Fruit fly (Drosophila melanogaster) whole organism, embryonic: Measurements from ENCODE around the gene Shawn.

Experiments
- Aef1 ChIP-seq: fragments of 200-800 bp; sonication (Bioruptor generic); IDR thresholded peaks from 3 replicates; pipeline ENCODE4 v1.3.6; 2022; ENCODE audit warnings: missing biosample characterization, missing genetic modification characterization
- Antp ChIP-seq: fragments of 200-800 bp; sonication (Bioruptor generic); optimal IDR thresholded peaks from 3 replicates; lab custom pipeline; 2016; ENCODE audit warnings: missing biosample characterization, missing genetic modification characterization
- Atf-2 ChIP-seq: fragments of 200-800 bp; sonication (Bioruptor generic); optimal IDR thresholded peaks from 2 replicates; lab custom pipeline; 2016; ENCODE audit warnings: missing biosample characterization, missing genetic modification characterization
- CG1024 ChIP-seq: fragments of 200-800 bp; sonication (Bioruptor generic); IDR thresholded peaks from 2 replicates; pipeline ENCODE4 v1.3.6; 2022; ENCODE audit warnings: missing biosample characterization, missing genetic modification characterization
- CG10543 ChIP-seq: fragments of 200-800 bp; sonication (Bioruptor generic); optimal IDR thresholded peaks from 3 replicates; lab custom pipeline; 2017; ENCODE audit warnings: missing biosample characterization, mild to moderate bottlenecking, missing genetic modification characterization, moderate library complexity
- CG11085 ChIP-seq: fragments of 200-800 bp; sonication (Bioruptor generic); IDR thresholded peaks from 2 replicates; pipeline ENCODE4 v1.3.6; 2022; ENCODE audit warnings: missing biosample characterization, missing genetic modification characterization
- CG11093 ChIP-seq: fragments of 200-800 bp; sonication (Bioruptor generic); IDR thresholded peaks from 3 replicates; pipeline ENCODE4 v1.3.6; 2022; ENCODE audit warnings: missing biosample characterization, missing genetic modification characterization
- CG11695 ChIP-seq: fragments of 200-800 bp; sonication (Bioruptor generic); IDR thresholded peaks from 3 replicates; pipeline ENCODE4 v1.3.6; 2022; ENCODE audit warnings: missing biosample characterization, missing genetic modification characterization
- CG1233 ChIP-seq: fragments of 200-800 bp; sonication (Bioruptor generic); optimal IDR thresholded peaks from 4 replicates; lab custom pipeline; 2018; ENCODE audit warnings: missing biosample characterization, mild to moderate bottlenecking, missing genetic modification characterization
- CG12942 ChIP-seq: fragments of 200-800 bp; sonication (Bioruptor generic); optimal IDR thresholded peaks from 3 replicates; lab custom pipeline; 2016; ENCODE audit warnings: missing biosample characterization, missing genetic modification characterization
- CG13775 ChIP-seq: fragments of 200-800 bp; sonication (Bioruptor generic); optimal IDR thresholded peaks from 3 replicates; lab custom pipeline; 2017; ENCODE audit warnings: missing biosample characterization, mild to moderate bottlenecking, missing genetic modification characterization
- CG15269 ChIP-seq: fragments of 200-800 bp; sonication (Bioruptor generic); optimal IDR thresholded peaks from 2 replicates; lab custom pipeline; 2018; ENCODE audit warnings: missing biosample characterization, mild to moderate bottlenecking, missing genetic modification characterization, moderate library complexity
- CG1647 ChIP-seq: fragments of 200-800 bp; sonication (Bioruptor generic); optimal IDR thresholded peaks from 3 replicates; lab custom pipeline; 2016; ENCODE audit warnings: missing biosample characterization, missing genetic modification characterization
- CG18011 ChIP-seq: fragments of 200-800 bp; sonication (Bioruptor generic); optimal IDR thresholded peaks from 2 replicates; lab custom pipeline; 2017; ENCODE audit warnings: missing biosample characterization, missing genetic modification characterization, mild to moderate bottlenecking, moderate library complexity, missing genotype
- CG2116 ChIP-seq: fragments of 200-800 bp; sonication (Bioruptor generic); optimal IDR thresholded peaks from 3 replicates; lab custom pipeline; 2018; ENCODE audit warnings: missing biosample characterization, mild to moderate bottlenecking, missing genetic modification characterization
- CG2678 ChIP-seq: fragments of 200-800 bp; sonication (Bioruptor generic); optimal IDR thresholded peaks from 3 replicates; lab custom pipeline; 2019; ENCODE audit warnings: missing biosample characterization, mild to moderate bottlenecking, missing genetic modification characterization, moderate library complexity
- CG32767 ChIP-seq: fragments of 200-800 bp; sonication (Bioruptor generic); IDR thresholded peaks from 2 replicates; pipeline ENCODE4 v1.3.6; 2022; ENCODE audit warnings: missing biosample characterization, missing genetic modification characterization
- CG33557 ChIP-seq: fragments of 200-800 bp; sonication (Bioruptor generic); optimal IDR thresholded peaks from 2 replicates; lab custom pipeline; 2019; ENCODE audit warnings: missing biosample characterization, mild to moderate bottlenecking, missing genetic modification characterization, moderate library complexity
- CG5180 ChIP-seq: fragments of 200-800 bp; sonication (Bioruptor generic); optimal IDR thresholded peaks from 3 replicates; lab custom pipeline; 2017; ENCODE audit warnings: missing biosample characterization, missing genetic modification characterization, mild to moderate bottlenecking, moderate library complexity, missing genetic modification reagents
- CG7372 ChIP-seq: fragments of 200-800 bp; sonication (Bioruptor generic); IDR thresholded peaks from 2 replicates; pipeline ENCODE4 v1.3.6; 2022; ENCODE audit warnings: missing biosample characterization, missing genetic modification characterization
- CG7745 ChIP-seq: fragments of 200-800 bp; sonication (Bioruptor generic); optimal IDR thresholded peaks from 2 replicates; lab custom pipeline; 2018; ENCODE audit warnings: missing biosample characterization, mild to moderate bottlenecking, missing genetic modification characterization, moderate library complexity
- Camta ChIP-seq: fragments of 200-800 bp; sonication (Bioruptor generic); optimal IDR thresholded peaks from 2 replicates; lab custom pipeline; 2016; ENCODE audit warnings: missing biosample characterization, missing genetic modification characterization
- Ets65A ChIP-seq: fragments of 200-800 bp; sonication (Bioruptor generic); peaks from one replicate; lab custom pipeline; 2016; ENCODE audit warnings: missing biosample characterization, missing genetic modification characterization
- H15 ChIP-seq: fragments of 200-800 bp; sonication (Bioruptor generic); IDR thresholded peaks from 3 replicates; pipeline ENCODE4 v1.3.6; 2022; ENCODE audit warnings: missing biosample characterization, missing genetic modification characterization
- NC2β ChIP-seq: fragments of 200-800 bp; sonication (Bioruptor generic); optimal IDR thresholded peaks from 2 replicates; lab custom pipeline; 2016; ENCODE audit warnings: missing biosample characterization, missing genetic modification characterization
- Ptx1 ChIP-seq: fragments of 200-800 bp; sonication (Bioruptor generic); IDR thresholded peaks from 2 replicates; pipeline ENCODE4 v1.3.6; 2022; ENCODE audit warnings: missing biosample characterization, missing genetic modification characterization
- Side ChIP-seq: fragments of 200-800 bp; sonication (Bioruptor generic); optimal IDR thresholded peaks from 2 replicates; lab custom pipeline; 2016; ENCODE audit warnings: missing biosample characterization, missing genetic modification characterization
- Sin3A ChIP-seq: fragments of >200 bp; optimal IDR thresholded peaks from 2 replicates; lab custom pipeline; 2018
- Trl ChIP-seq, 3 experiments: fragments of >200 bp in 2 of 3; fragments of 200-800 bp in 1 of 3; sonication (Bioruptor generic) in 1 of 3; optimal IDR thresholded peaks; 2 replicates in 1 of 3; 3 replicates in 2 of 3; lab custom pipeline; 2016 to 2017; ENCODE audit warnings: missing biosample characterization in 1 of 3, missing genetic modification characterization in 1 of 3
- ara ChIP-seq: fragments of 200-800 bp; sonication (Bioruptor generic); IDR thresholded peaks from 2 replicates; pipeline ENCODE4 v1.3.6; 2022; ENCODE audit warnings: missing biosample characterization, missing genetic modification characterization
- ato ChIP-seq: fragments of 200-800 bp; sonication (Bioruptor generic); IDR thresholded peaks from 2 replicates; pipeline ENCODE4 v1.3.6; 2022; ENCODE audit warnings: missing biosample characterization, missing genetic modification characterization; ENCODE audit not compliant: partially characterized antibody
- cg ChIP-seq: fragments of 200-800 bp; sonication (Bioruptor generic); optimal IDR thresholded peaks from 3 replicates; lab custom pipeline; 2019; ENCODE audit warnings: missing biosample characterization, mild to moderate bottlenecking, missing genetic modification characterization, moderate library complexity
- chif ChIP-seq, 2 experiments: fragments of 200-800 bp; sonication (Bioruptor generic); optimal IDR thresholded peaks; 3 replicates each; lab custom pipeline; 2016; ENCODE audit warnings: missing biosample characterization in 2 of 2, missing genetic modification characterization in 2 of 2
- eyg ChIP-seq: fragments of 200-800 bp; sonication (Bioruptor generic); optimal IDR thresholded peaks from 3 replicates; lab custom pipeline; 2016; ENCODE audit warnings: missing biosample characterization, missing genetic modification characterization
- gro ChIP-seq: fragments of 200-800 bp; sonication (Bioruptor generic); optimal IDR thresholded peaks from 2 replicates; lab custom pipeline; 2016; ENCODE audit warnings: missing biosample characterization, missing genetic modification characterization
- ind ChIP-seq: fragments of 200-800 bp; sonication (Bioruptor generic); optimal IDR thresholded peaks from 3 replicates; lab custom pipeline; 2016; ENCODE audit warnings: missing biosample characterization, missing genetic modification characterization
- luna ChIP-seq: fragments of 200-800 bp; sonication (Bioruptor generic); optimal IDR thresholded peaks from 2 replicates; lab custom pipeline; 2016; ENCODE audit warnings: missing biosample characterization, missing genetic modification characterization
- mld ChIP-seq: fragments of 200-800 bp; sonication (Bioruptor generic); IDR thresholded peaks from 3 replicates; pipeline ENCODE4 v1.3.6; 2022; ENCODE audit warnings: missing biosample characterization, missing genetic modification characterization; ENCODE audit not compliant: partially characterized antibody
- otp ChIP-seq: fragments of 200-800 bp; sonication (Bioruptor generic); IDR thresholded peaks from 3 replicates; pipeline ENCODE4, ENCODE4 v1.3.6; 2022; ENCODE audit warnings: missing biosample characterization, missing genetic modification characterization
- prd ChIP-seq, 3 experiments: fragments of >200 bp in 2 of 3; fragments of 200-800 bp in 1 of 3; sonication (Bioruptor generic) in 1 of 3; optimal IDR thresholded peaks in 2 of 3; IDR thresholded peaks in 1 of 3; 2 replicates in 2 of 3; 3 replicates in 1 of 3; pipeline versions ENCODE4 v1.3.6 to Lab custom; 2017 to 2022; ENCODE audit warnings: missing biosample characterization in 1 of 3, missing genetic modification characterization in 1 of 3
- ranshi ChIP-seq: fragments of 200-800 bp; sonication (Bioruptor generic); IDR thresholded peaks from 2 replicates; pipeline ENCODE4 v1.3.6; 2022; ENCODE audit warnings: missing biosample characterization, missing genetic modification characterization
- rib ChIP-seq: fragments of 200-800 bp; sonication (Bioruptor generic); IDR thresholded peaks from 2 replicates; pipeline ENCODE4 v1.3.6; 2022; ENCODE audit warnings: missing biosample characterization, missing genetic modification characterization
- schlank ChIP-seq: fragments of 200-800 bp; sonication (Bioruptor generic); optimal IDR thresholded peaks from 2 replicates; lab custom pipeline; 2018; ENCODE audit warnings: missing biosample characterization, mild to moderate bottlenecking, missing genetic modification characterization
- scrt ChIP-seq: fragments of 200-800 bp; sonication (Bioruptor generic); optimal IDR thresholded peaks from 2 replicates; lab custom pipeline; 2018; ENCODE audit warnings: missing biosample characterization, mild to moderate bottlenecking, missing genetic modification characterization, moderate library complexity
- sens ChIP-seq: fragments of 200-800 bp; sonication (Bioruptor generic); peaks from one replicate; lab custom pipeline; 2016; ENCODE audit warnings: missing biosample characterization, missing genetic modification characterization
- sna ChIP-seq: fragments of 200-800 bp; sonication (Bioruptor generic); IDR thresholded peaks from 2 replicates; pipeline ENCODE4 v1.3.6; 2022; ENCODE audit warnings: missing biosample characterization, missing genetic modification characterization; ENCODE audit not compliant: partially characterized antibody
- tin ChIP-seq: fragments of 200-800 bp; sonication (Bioruptor generic); optimal IDR thresholded peaks from 3 replicates; lab custom pipeline; 2016; ENCODE audit warnings: missing biosample characterization, missing genetic modification characterization
- yki ChIP-seq: fragments of >200 bp; optimal IDR thresholded peaks from 3 replicates; lab custom pipeline; 2018
- zen ChIP-seq: fragments of 200-800 bp; sonication (Bioruptor generic); optimal IDR thresholded peaks from 3 replicates; lab custom pipeline; 2018; ENCODE audit warnings: missing biosample characterization, mild to moderate bottlenecking, missing genetic modification characterization, moderate library complexity

The Shawn gene

dm6 chrX:19651757-19652419 lies 40.6 kb downstream of the Shawn start, which contains the start of the genes Ranbp21 and Elys (continued):
- TF ChIP-seq CG7372 = peak; percentile 32; the same call in 1 of the 2 replicates
- TF ChIP-seq CG5180 (GFP tag; lab: Kevin White, UChicago) = no peak
- TF ChIP-seq ato (GFP tag; lab: Robert Waterston, UW) = no peak
- TF ChIP-seq prd (optimal IDR thresholded peaks at IDR 0.05; lab: Kevin White, UChicago) = no peak
- peak; percentile 75 for TF ChIP-seq prd (GFP tag; IDR thresholded peaks at IDR 0.05; lab: Robert Waterston, UW)
- TF ChIP-seq Trl (optimal IDR thresholded peaks at IDR 0.05; lab: Kevin White, UChicago) = peak in 1 of 2 experiments; percentile 25
- TF ChIP-seq Trl (GFP tag; optimal IDR thresholded peaks at IDR 0.05; lab: Kevin White, UChicago) = peak; percentile 44
- TF ChIP-seq CG33557 (GFP tag; lab: Kevin White, UChicago) = peak; percentile 7
- no peak for TF ChIP-seq gro (GFP tag; lab: Kevin White, UChicago)
- TF ChIP-seq eyg (GFP tag; lab: Kevin White, UChicago) = peak; percentile 15
- peak; percentile 29 for TF ChIP-seq NC2β
- TF ChIP-seq yki (lab: Kevin White, UChicago) = no peak
- peak; percentile 23 for TF ChIP-seq CG1233 (GFP tag; lab: Kevin White, UChicago)
- TF ChIP-seq CG11695 (GFP tag; lab: Robert Waterston, UW) = peak; percentile 46; the same call in 1 of the 3 replicates
- TF ChIP-seq CG18011 (GFP tag; lab: Kevin White, UChicago) = no peak
- 0 out of 2 replicates have a peak, but pooled peaks have one; percentile 28 for TF ChIP-seq sna (GFP tag; lab: Robert Waterston, UW)
- peak; percentile 45 for TF ChIP-seq CG12942
- no peak for TF ChIP-seq otp
- TF ChIP-seq chif (GFP tag; optimal IDR thresholded peaks at IDR 0.05; lab: Kevin White, UChicago) = peak; percentile 52
- no peak for TF ChIP-seq CG32767 (GFP tag; lab: Robert Waterston, UW)
- TF ChIP-seq CG10543 (GFP tag; lab: Kevin White, UChicago) = peak; percentile 62
- no peak for TF ChIP-seq CG15269 (tag; lab: Kevin White, UChicago)
- TF ChIP-seq CG1647 (GFP tag; lab: Kevin White, UChicago) = peak; percentile 42
- TF ChIP-seq CG11085 (GFP tag; lab: Robert Waterston, UW) = 0 out of 2 replicates have a peak, but pooled peaks have one; percentile 9
- peak; percentile 51; the same call in 2 of the 3 replicates for TF ChIP-seq CG11093 (GFP tag; lab: Robert Waterston, UW)
- TF ChIP-seq CG2116 (GFP tag; lab: Kevin White, UChicago) = peak; percentile 40
- peak; percentile 63; the same call in 1 of the 2 replicates for TF ChIP-seq Ptx1 (GFP tag; lab: Robert Waterston, UW)
- peak; percentile 23 for TF ChIP-seq Camta (GFP tag; lab: Kevin White, UChicago)
- TF ChIP-seq schlank = no peak
- TF ChIP-seq Sin3A (lab: Kevin White, UChicago) = peak; percentile 95
- TF ChIP-seq cg (GFP tag; lab: Kevin White, UChicago) = peak; percentile 69
- TF ChIP-seq Atf-2 = no peak
- peak; percentile 86 for TF ChIP-seq rib (GFP tag; lab: Robert Waterston, UW)
- TF ChIP-seq CG2678 (tag; lab: Kevin White, UChicago) = no peak
- TF ChIP-seq CG1024 (GFP tag; lab: Robert Waterston, UW) = peak; percentile 31; the same call in 1 of the 2 replicates
- peak; percentile 59 for TF ChIP-seq ind (GFP tag; lab: Kevin White, UChicago)
- TF ChIP-seq Side = peak; percentile 43
- TF ChIP-seq Antp (GFP tag; lab: Kevin White, UChicago) = peak; percentile 72
- TF ChIP-seq ara (GFP tag; lab: Robert Waterston, UW) = peak; percentile 62
- TF ChIP-seq Aef1 (GFP tag; lab: Robert Waterston, UW) = peak; percentile 55
- peak; percentile 48 for TF ChIP-seq tin (GFP tag; lab: Kevin White, UChicago)
- TF ChIP-seq CG7745 = no peak
- TF ChIP-seq luna (GFP tag; lab: Kevin White, UChicago) = no peak
- no peak for TF ChIP-seq zen (tag; lab: Kevin White, UChicago)
- TF ChIP-seq mld (GFP tag; lab: Robert Waterston, UW) = no peak
- TF ChIP-seq CG13775 (GFP tag; lab: Kevin White, UChicago) = peak; percentile 58
- peak; percentile 46; the same call in 1 of the 3 replicates for TF ChIP-seq H15
- TF ChIP-seq ranshi (GFP tag; lab: Robert Waterston, UW) = peak; percentile 67; the same call in 1 of the 2 replicates
- TF ChIP-seq sens (GFP tag; lab: Kevin White, UChicago) = peak; percentile 94
- peak; percentile 96 for TF ChIP-seq Ets65A (GFP tag; lab: Kevin White, UChicago)
- no peak for TF ChIP-seq scrt (GFP tag; lab: Kevin White, UChicago)
